Fruit fly (Drosophila melanogaster) whole organism, embryonic: ENCODE data around the gene CG4783.
A peak's percentile ranks its signal among the peaks of the same experiment; 100 is the strongest.

Experiments
- Antp ChIP-seq: fragments of 200-800 bp; sonication (Bioruptor generic); optimal IDR thresholded peaks from 3 replicates; lab custom pipeline; 2016; ENCODE audit warnings: missing biosample characterization, missing genetic modification characterization
- CG10321 ChIP-seq: fragments of 200-800 bp; sonication (Bioruptor generic); IDR thresholded peaks from 2 replicates; pipeline ENCODE4 v1.3.6; 2022; ENCODE audit warnings: missing biosample characterization, missing genetic modification characterization
- CG10565 ChIP-seq: fragments of 200-800 bp; sonication (Bioruptor generic); optimal IDR thresholded peaks from 3 replicates; lab custom pipeline; 2016; ENCODE audit warnings: missing biosample characterization, mild to moderate bottlenecking, missing genetic modification characterization
- CG10654 ChIP-seq: fragments of 200-800 bp; sonication (Bioruptor generic); optimal IDR thresholded peaks from 2 replicates; lab custom pipeline; 2016; ENCODE audit warnings: missing biosample characterization, missing genetic modification characterization
- CG11398 ChIP-seq: fragments of 200-800 bp; sonication (Bioruptor generic); optimal IDR thresholded peaks from 2 replicates; lab custom pipeline; 2016; ENCODE audit warnings: missing biosample characterization, missing genetic modification characterization
- CG11504 ChIP-seq: fragments of 200-800 bp; sonication (Bioruptor generic); optimal IDR thresholded peaks from 3 replicates; lab custom pipeline; 2019; ENCODE audit warnings: missing biosample characterization, mild to moderate bottlenecking, missing genetic modification characterization, moderate library complexity
- CG11723 ChIP-seq: fragments of 200-800 bp; sonication (Bioruptor generic); optimal IDR thresholded peaks from 2 replicates; lab custom pipeline; 2017; ENCODE audit warnings: missing biosample characterization, mild to moderate bottlenecking, missing genetic modification characterization
- CG12155 ChIP-seq: fragments of 200-800 bp; sonication (Bioruptor generic); optimal IDR thresholded peaks from 3 replicates; lab custom pipeline; 2016; ENCODE audit warnings: missing biosample characterization, missing genetic modification characterization
- CG12744 ChIP-seq: fragments of 200-800 bp; sonication (Bioruptor generic); optimal IDR thresholded peaks from 2 replicates; lab custom pipeline; 2016; ENCODE audit warnings: missing biosample characterization, missing genetic modification characterization
- CG13287 ChIP-seq: fragments of 200-800 bp; sonication (Bioruptor generic); IDR thresholded peaks from 2 replicates; pipeline ENCODE4 v1.3.6; 2022; ENCODE audit warnings: missing biosample characterization, missing genetic modification characterization; ENCODE audit not compliant: partially characterized antibody
- CG13624 ChIP-seq: fragments of 200-800 bp; sonication (Bioruptor generic); optimal IDR thresholded peaks from 2 replicates; lab custom pipeline; 2016; ENCODE audit warnings: missing biosample characterization, missing genetic modification characterization
- CG14014 ChIP-seq: fragments of 200-800 bp; sonication (Bioruptor generic); IDR thresholded peaks from 2 replicates; pipeline ENCODE4 v1.3.6; 2022; ENCODE audit warnings: missing biosample characterization, missing genetic modification characterization
- CG14050 ChIP-seq: fragments of 200-800 bp; sonication (Bioruptor generic); IDR thresholded peaks from 3 replicates; pipeline ENCODE4 v1.3.6; 2022; ENCODE audit warnings: missing biosample characterization, missing genetic modification characterization
- CG16813 ChIP-seq: fragments of 200-800 bp; sonication (Bioruptor generic); IDR thresholded peaks from 3 replicates; pipeline ENCODE4 v1.3.6; 2022; ENCODE audit warnings: missing biosample characterization, missing genetic modification characterization; ENCODE audit not compliant: partially characterized antibody
- CG1832 ChIP-seq: fragments of 200-800 bp; sonication (Bioruptor generic); optimal IDR thresholded peaks from 2 replicates; lab custom pipeline; 2017; ENCODE audit warnings: missing biosample characterization, mild to moderate bottlenecking, missing genetic modification characterization, inconsistent platforms
- CG18619 ChIP-seq: fragments of 200-800 bp; sonication (Bioruptor generic); optimal IDR thresholded peaks from 3 replicates; lab custom pipeline; 2017; ENCODE audit warnings: missing biosample characterization, mild to moderate bottlenecking, missing genetic modification characterization
- CG2202 ChIP-seq: fragments of 200-800 bp; sonication (Bioruptor generic); optimal IDR thresholded peaks from 2 replicates; lab custom pipeline; 2018; ENCODE audit warnings: missing biosample characterization, mild to moderate bottlenecking, missing genetic modification characterization
- CG2889 ChIP-seq: fragments of 200-800 bp; sonication (Bioruptor generic); IDR thresholded peaks from 3 replicates; pipeline ENCODE4 v1.3.6; 2022; ENCODE audit warnings: missing biosample characterization, missing genetic modification characterization
- CG7839 ChIP-seq: fragments of 200-800 bp; sonication (Bioruptor generic); optimal IDR thresholded peaks from 3 replicates; lab custom pipeline; 2018; ENCODE audit warnings: missing biosample characterization, mild to moderate bottlenecking, missing genetic modification characterization, moderate library complexity
- CG8478 ChIP-seq: fragments of >200 bp; optimal IDR thresholded peaks from 2 replicates; lab custom pipeline; 2018
- CG8765 ChIP-seq: fragments of 200-800 bp; sonication (Bioruptor generic); IDR thresholded peaks from 2 replicates; pipeline ENCODE4 v1.3.6; 2022; ENCODE audit warnings: missing biosample characterization, missing genetic modification characterization
- Dfd ChIP-seq, 2 experiments: fragments of >200 bp; optimal IDR thresholded peaks; 2 replicates each; lab custom pipeline; 2017; ENCODE audit warnings: missing biosample characterization in 2 of 2, missing genetic modification characterization in 2 of 2
- ERR ChIP-seq: fragments of 200-800 bp; sonication (Bioruptor generic); optimal IDR thresholded peaks from 2 replicates; lab custom pipeline; 2016; ENCODE audit warnings: missing biosample characterization, missing genetic modification characterization
- HHEX ChIP-seq: fragments of 200-800 bp; sonication (Bioruptor generic); optimal IDR thresholded peaks from 3 replicates; lab custom pipeline; 2017; ENCODE audit warnings: missing biosample characterization, mild to moderate bottlenecking, missing genetic modification characterization, missing genetic modification reagents
- HLH4C ChIP-seq: fragments of 200-800 bp; sonication (Bioruptor generic); IDR thresholded peaks from 3 replicates; pipeline ENCODE4 v1.3.6; 2022; ENCODE audit warnings: missing biosample characterization, missing genetic modification characterization; ENCODE audit not compliant: partially characterized antibody
- Hmr ChIP-seq: fragments of 200-800 bp; sonication (Bioruptor generic); optimal IDR thresholded peaks from 3 replicates; lab custom pipeline; 2017; ENCODE audit warnings: mild to moderate bottlenecking, missing biosample characterization, missing genetic modification reagents, missing genetic modification characterization
- Hr39 ChIP-seq: fragments of >200 bp; optimal IDR thresholded peaks from 2 replicates; lab custom pipeline; 2017
- Hr78 ChIP-seq, 2 experiments: fragments of 200-800 bp in 1 of 2; fragments of >200 bp in 1 of 2; sonication (Bioruptor generic) in 1 of 2; optimal IDR thresholded peaks; 2 replicates each; lab custom pipeline; 2017 to 2019; ENCODE audit warnings: missing biosample characterization in 2 of 2, missing genetic modification characterization in 2 of 2, mild to moderate bottlenecking in 1 of 2, moderate library complexity in 1 of 2
- Hsf ChIP-seq: fragments of 200-800 bp; sonication (Bioruptor generic); optimal IDR thresholded peaks from 3 replicates; lab custom pipeline; 2016; ENCODE audit warnings: missing biosample characterization, missing genetic modification characterization
- Kr ChIP-seq: fragments of 200-800 bp; sonication (Bioruptor generic); optimal IDR thresholded peaks from 2 replicates; lab custom pipeline; 2017; ENCODE audit warnings: missing biosample characterization, mild to moderate bottlenecking, missing genetic modification characterization
- Myb ChIP-seq: fragments of 200-800 bp; sonication (Bioruptor generic); optimal IDR thresholded peaks from 2 replicates; lab custom pipeline; 2016; ENCODE audit warnings: missing biosample characterization, missing genetic modification characterization
- Spps ChIP-seq: fragments of 200-800 bp; sonication (Bioruptor generic); optimal IDR thresholded peaks from 2 replicates; lab custom pipeline; 2018; ENCODE audit warnings: missing biosample characterization, mild to moderate bottlenecking, missing genetic modification characterization
- amos ChIP-seq: fragments of 200-800 bp; sonication (Bioruptor generic); IDR thresholded peaks from 2 replicates; pipeline ENCODE4 v1.3.6; 2022; ENCODE audit warnings: missing biosample characterization, missing genetic modification characterization; ENCODE audit not compliant: partially characterized antibody
- ato ChIP-seq: fragments of 200-800 bp; sonication (Bioruptor generic); IDR thresholded peaks from 2 replicates; pipeline ENCODE4 v1.3.6; 2022; ENCODE audit warnings: missing biosample characterization, missing genetic modification characterization; ENCODE audit not compliant: partially characterized antibody
- cato ChIP-seq: fragments of 200-800 bp; sonication (Bioruptor generic); optimal IDR thresholded peaks from 2 replicates; lab custom pipeline; 2016; ENCODE audit warnings: missing biosample characterization, missing genetic modification characterization, borderline replicate concordance
- dmrt11E ChIP-seq: fragments of 200-800 bp; sonication (Bioruptor generic); optimal IDR thresholded peaks from 3 replicates; lab custom pipeline; 2018; ENCODE audit warnings: missing biosample characterization, mild to moderate bottlenecking, missing genetic modification characterization, moderate library complexity
- ems ChIP-seq: fragments of 200-800 bp; sonication (Bioruptor generic); optimal IDR thresholded peaks from 3 replicates; lab custom pipeline; 2016; ENCODE audit warnings: missing biosample characterization, missing genetic modification characterization
- fd102C ChIP-seq: fragments of 200-800 bp; sonication (Bioruptor generic); optimal IDR thresholded peaks from 2 replicates; lab custom pipeline; 2018; ENCODE audit warnings: missing biosample characterization, mild to moderate bottlenecking, missing genetic modification characterization, moderate library complexity
- gfzf ChIP-seq: fragments of 200-800 bp; sonication (Bioruptor generic); optimal IDR thresholded peaks from 2 replicates; lab custom pipeline; 2016; ENCODE audit warnings: missing biosample characterization, mild to moderate bottlenecking, missing genetic modification characterization, moderate library complexity
- hb ChIP-seq: fragments of 200-800 bp; sonication (Bioruptor generic); IDR thresholded peaks from 3 replicates; pipeline ENCODE4 v1.3.6; 2022; ENCODE audit warnings: missing biosample characterization, missing genetic modification characterization; ENCODE audit not compliant: partially characterized antibody
- lab ChIP-seq: fragments of 200-800 bp; sonication (Bioruptor generic); optimal IDR thresholded peaks from 3 replicates; lab custom pipeline; 2017; ENCODE audit warnings: missing biosample characterization, missing genetic modification characterization, mild to moderate bottlenecking, moderate library complexity, missing genetic modification reagents
- nau ChIP-seq: fragments of 200-800 bp; sonication (Bioruptor generic); optimal IDR thresholded peaks from 3 replicates; lab custom pipeline; 2017; ENCODE audit warnings: missing biosample characterization, mild to moderate bottlenecking, missing genetic modification characterization, missing genetic modification reagents
- nmo ChIP-seq: fragments of 200-800 bp; sonication (Bioruptor generic); optimal IDR thresholded peaks from 2 replicates; lab custom pipeline; 2018; ENCODE audit warnings: missing biosample characterization, mild to moderate bottlenecking, missing genetic modification characterization, moderate library complexity
- row ChIP-seq: fragments of 200-800 bp; sonication (Bioruptor generic); IDR thresholded peaks from 3 replicates; pipeline ENCODE4 v1.3.6; 2022; ENCODE audit warnings: missing biosample characterization, missing genetic modification characterization
- sens ChIP-seq: fragments of 200-800 bp; sonication (Bioruptor generic); peaks from one replicate; lab custom pipeline; 2016; ENCODE audit warnings: missing biosample characterization, missing genetic modification characterization
- sisA ChIP-seq: fragments of 200-800 bp; sonication (Bioruptor generic); IDR thresholded peaks from 2 replicates; pipeline ENCODE4 v1.3.6; 2022; ENCODE audit warnings: missing biosample characterization, missing genetic modification characterization
- stc ChIP-seq: fragments of 200-800 bp; sonication (Bioruptor generic); IDR thresholded peaks from 2 replicates; pipeline ENCODE4 v1.3.6; 2022; ENCODE audit warnings: missing biosample characterization, missing genetic modification characterization
- trem ChIP-seq: fragments of 200-800 bp; optimal IDR thresholded peaks from 3 replicates; lab custom pipeline; 2019; ENCODE audit warnings: missing biosample characterization, mild to moderate bottlenecking, missing genetic modification characterization, moderate library complexity
- wdn ChIP-seq: fragments of 200-800 bp; sonication (Bioruptor generic); IDR thresholded peaks from 2 replicates; pipeline ENCODE4 v1.3.6; 2022; ENCODE audit warnings: missing biosample characterization, missing genetic modification characterization
- zen ChIP-seq: fragments of 200-800 bp; sonication (Bioruptor generic); optimal IDR thresholded peaks from 3 replicates; lab custom pipeline; 2018; ENCODE audit warnings: missing biosample characterization, mild to moderate bottlenecking, missing genetic modification characterization, moderate library complexity

Gene CG4783

dm6 chr3R:19930913-19931706 lies 17.1 kb upstream of the CG4783 start (continued):
- TF ChIP-seq CG13287 (GFP tag; lab: Robert Waterston, UW) (no peak), CG7839 (tag; lab: Kevin White, UChicago) (no peak), CG12155 (GFP tag; lab: Kevin White, UChicago) (no peak), zen (tag; lab: Kevin White, UChicago) (peak; percentile 86), HHEX (GFP tag; lab: Kevin White, UChicago) (no peak), CG13624 (GFP tag; lab: Kevin White, UChicago) (no peak), CG14050 (GFP tag; lab: Robert Waterston, UW) (no peak), CG8478 (lab: Kevin White, UChicago) (no peak), Spps (tag; lab: Kevin White, UChicago) (no peak), CG18619 (GFP tag; lab: Kevin White, UChicago) (no peak), CG14014 (no peak), cato (no peak), nau (GFP tag; lab: Kevin White, UChicago) (no peak), ERR (GFP tag; lab: Kevin White, UChicago) (no peak), CG2889 (GFP tag; lab: Robert Waterston, UW) (no peak), CG8765 (GFP tag; lab: Robert Waterston, UW) (no peak), ems (no peak), Hmr (no peak), CG11504 (tag; lab: Kevin White, UChicago) (no peak), CG16813 (no peak), HLH4C (GFP tag; lab: Robert Waterston, UW) (no peak), gfzf (GFP tag; lab: Kevin White, UChicago) (no peak), CG1832 (GFP tag; lab: Kevin White, UChicago) (no peak), CG12744 (GFP tag; lab: Kevin White, UChicago) (no peak), ato (no peak), wdn (GFP tag; lab: Robert Waterston, UW) (no peak), fd102C (GFP tag; lab: Kevin White, UChicago) (no peak), row (GFP tag; lab: Robert Waterston, UW) (no peak), dmrt11E (tag; lab: Kevin White, UChicago) (no peak), Hr39 (lab: Kevin White, UChicago) (no peak), sisA (no peak), CG11723 (GFP tag; lab: Kevin White, UChicago) (no peak), CG10565 (GFP tag; lab: Kevin White, UChicago) (no peak), stc (no peak), Hr78 (GFP tag; optimal IDR thresholded peaks at IDR 0.05; lab: Kevin White, UChicago) (no peak), Kr (GFP tag; lab: Kevin White, UChicago) (peak; percentile 50), amos (GFP tag; lab: Robert Waterston, UW) (no peak), CG2202 (tag; lab: Kevin White, UChicago) (no peak), CG10321 (GFP tag; lab: Robert Waterston, UW) (no peak), nmo (GFP tag; lab: Kevin White, UChicago) (no peak), hb (GFP tag; lab: Robert Waterston, UW) (no peak), Hsf (GFP tag; lab: Kevin White, UChicago) (no peak), sens (GFP tag; lab: Kevin White, UChicago) (no peak), CG11398 (GFP tag; lab: Kevin White, UChicago) (no peak), Dfd (GFP tag; optimal IDR thresholded peaks at IDR 0.05; lab: Kevin White, UChicago) (no peak), trem (tag; lab: Kevin White, UChicago) (no peak), Antp (GFP tag; lab: Kevin White, UChicago) (no peak), lab (GFP tag; lab: Kevin White, UChicago) (no peak), CG10654 (GFP tag; lab: Kevin White, UChicago) (no peak), Myb (no peak)
